Fruit fly (Drosophila melanogaster): ENCODE results near the gene snf.

snf gene

DNA sequence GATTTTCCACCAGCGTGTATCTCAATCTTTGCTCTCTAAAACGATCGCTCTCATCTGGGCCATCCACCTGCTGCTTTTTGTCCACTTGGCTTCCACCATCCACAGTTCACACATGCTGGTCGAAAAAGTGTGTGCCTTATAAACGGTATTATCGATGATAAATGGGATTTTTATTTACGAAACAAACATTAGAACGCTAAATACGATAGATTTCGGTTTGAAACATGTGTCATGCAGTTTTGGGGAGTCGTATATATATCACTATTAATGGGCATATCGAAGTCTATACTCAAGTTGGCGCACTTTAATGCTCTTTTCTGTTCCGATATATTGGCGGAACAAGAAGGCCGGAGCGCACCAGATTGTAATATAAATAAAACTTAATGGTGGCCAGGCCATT is 48.0 kb downstream of the snf start (continued):
- TF ChIP-seq CG32532 (GFP tag; IDR thresholded peaks at IDR 0.05): no peak
- no peak for TF ChIP-seq HLH54F (GFP tag; optimal IDR thresholded peaks at IDR 0.05)
- no peak for TF ChIP-seq Trl (optimal IDR thresholded peaks at IDR 0.05)
- TF ChIP-seq Trl (GFP tag; optimal IDR thresholded peaks at IDR 0.05): no peak
- no peak for TF ChIP-seq pfk (GFP tag; optimal IDR thresholded peaks at IDR 0.05)
- TF ChIP-seq CG7839 (tag; optimal IDR thresholded peaks at IDR 0.05): peak; percentile 30
- TF ChIP-seq Ptx1 (GFP tag; IDR thresholded peaks at IDR 0.05): peak; percentile 47
- no peak for TF ChIP-seq CG6813 (GFP tag; optimal IDR thresholded peaks at IDR 0.05)
- TF ChIP-seq CG10321 (GFP tag; IDR thresholded peaks at IDR 0.05): no peak
- no peak for TF ChIP-seq wdn (GFP tag; IDR thresholded peaks at IDR 0.05)
- TF ChIP-seq croc (GFP tag; conservative IDR thresholded peaks at IDR 0.05): no peak
- TF ChIP-seq hkb (optimal IDR thresholded peaks at IDR 0.05): no peak
- TF ChIP-seq hkb (GFP tag; IDR thresholded peaks at IDR 0.05): peak; percentile 19; the same call in 1 of the 2 replicates
- TF ChIP-seq CG30403 (GFP tag; optimal IDR thresholded peaks at IDR 0.05): peak; percentile 8
- no peak for TF ChIP-seq E2f2 (GFP tag; IDR thresholded peaks at IDR 0.05)
- no peak for TF ChIP-seq CG13123 (GFP tag; optimal IDR thresholded peaks at IDR 0.05)
- peak; percentile 0 for TF ChIP-seq fd96Cb (tag; optimal IDR thresholded peaks at IDR 0.05)
- TF ChIP-seq CG11093 (GFP tag; IDR thresholded peaks at IDR 0.05): no peak
- TF ChIP-seq ems (GFP tag; optimal IDR thresholded peaks at IDR 0.05): no peak
- TF ChIP-seq Nf-YC (tag; optimal IDR thresholded peaks at IDR 0.05): no peak
- no peak for TF ChIP-seq mirr (GFP tag; optimal IDR thresholded peaks at IDR 0.05)
- no peak for TF ChIP-seq prd (optimal IDR thresholded peaks at IDR 0.05)
- TF ChIP-seq prd (GFP tag; IDR thresholded peaks at IDR 0.05): peak; percentile 36; the same call in 1 of the 3 replicates
- no peak for TF ChIP-seq nerfin-2 (GFP tag; IDR thresholded peaks at IDR 0.05; ENCODE audit: partially characterized antibody)
- TF ChIP-seq D19B (GFP tag; optimal IDR thresholded peaks at IDR 0.05): peak; percentile 28
- TF ChIP-seq fd64A (GFP tag; optimal IDR thresholded peaks at IDR 0.05): no peak
- TF ChIP-seq CG17328 (GFP tag; IDR thresholded peaks at IDR 0.05): 0 out of 2 replicates have a peak, but pooled peaks have one; percentile 16
- TF ChIP-seq unpg (GFP tag; optimal IDR thresholded peaks at IDR 0.05): peak; percentile 17
- TF ChIP-seq Abd-B (GFP tag; optimal IDR thresholded peaks at IDR 0.05): no peak
- TF ChIP-seq Six4 (GFP tag; optimal IDR thresholded peaks at IDR 0.05): no peak
- no peak for TF ChIP-seq CG31224 (GFP tag; IDR thresholded peaks at IDR 0.05)
- no peak for TF ChIP-seq YL-1 (GFP tag; optimal IDR thresholded peaks at IDR 0.05)
- no peak for TF ChIP-seq CG3281 (GFP tag; optimal IDR thresholded peaks at IDR 0.05)
- no peak for TF ChIP-seq CG11723 (GFP tag; optimal IDR thresholded peaks at IDR 0.05)
- TF ChIP-seq CG13894 (tag; optimal IDR thresholded peaks at IDR 0.05): no peak
- no peak for TF ChIP-seq Hr78 (GFP tag; optimal IDR thresholded peaks at IDR 0.05)
- TF ChIP-seq ci (GFP tag; IDR thresholded peaks at IDR 0.05): 0 out of 3 replicates have a peak, but pooled peaks have one; percentile 43
- TF ChIP-seq gsb-n (tag; optimal IDR thresholded peaks at IDR 0.05): no peak
- TF ChIP-seq al (GFP tag; IDR thresholded peaks at IDR 0.05): 0 out of 2 replicates have a peak, but pooled peaks have one; percentile 20
- TF ChIP-seq Oli (tag; optimal IDR thresholded peaks at IDR 0.05): peak; percentile 24
- TF ChIP-seq slbo (GFP tag; IDR thresholded peaks at IDR 0.05): peak; percentile 52; the same call in 1 of the 2 replicates
- TF ChIP-seq jumu (GFP tag; optimal IDR thresholded peaks at IDR 0.05): no peak
- TF ChIP-seq CG1024 (GFP tag; IDR thresholded peaks at IDR 0.05): no peak
- no peak for TF ChIP-seq CG8281 (tag; optimal IDR thresholded peaks at IDR 0.05)
- no peak for TF ChIP-seq CG18599 (GFP tag; optimal IDR thresholded peaks at IDR 0.05)
- no peak for TF ChIP-seq ken (GFP tag; IDR thresholded peaks at IDR 0.05)
- TF ChIP-seq CG11504 (tag; optimal IDR thresholded peaks at IDR 0.05): peak; percentile 22
- no peak for TF ChIP-seq lola (GFP tag; optimal IDR thresholded peaks at IDR 0.05)
- TF ChIP-seq GATAe (GFP tag; conservative IDR thresholded peaks at IDR 0.05): no peak
- TF ChIP-seq bigmax (GFP tag; optimal IDR thresholded peaks at IDR 0.05): no peak
- TF ChIP-seq Ets65A (GFP tag): peak; percentile 2
- no peak for TF ChIP-seq CG5245 (GFP tag; optimal IDR thresholded peaks at IDR 0.05)

All from whole organism, embryonic.